Fruit fly (Drosophila melanogaster): ENCODE data around the gene Apc2.

- no peak for TF ChIP-seq gl (tag; optimal IDR thresholded peaks at IDR 0.05)
- TF ChIP-seq CG14655 (GFP tag; optimal IDR thresholded peaks at IDR 0.05) = no peak
- TF ChIP-seq CG32121 (GFP tag; IDR thresholded peaks at IDR 0.05) = no peak
- no peak for TF ChIP-seq CG12605 (GFP tag; IDR thresholded peaks at IDR 0.05)
- TF ChIP-seq CG8301 (tag; optimal IDR thresholded peaks at IDR 0.05) = no peak
- no peak for TF ChIP-seq EcR (GFP tag; optimal IDR thresholded peaks at IDR 0.05)
- TF ChIP-seq Pif1B (GFP tag; optimal IDR thresholded peaks at IDR 0.05) = no peak
- no peak for TF ChIP-seq CG8159 (tag; optimal IDR thresholded peaks at IDR 0.05)
Observed at dm6 chr3R:24186188-24186587, 22.4 kb downstream of the Apc2 start, which contains the start of gene mora.
